Worm (Caenorhabditis elegans) whole organism, early embryonic: ENCODE results near the gene prx-5.

Experiments used
- B0310.2 ChIP-seq: sonication (generic microtip); optimal IDR thresholded peaks from 2 replicates; lab custom pipeline; 2016; ENCODE audit warnings: mild to moderate bottlenecking, missing genetic modification characterization, missing compliant biosample characterization
- F13C5.2 ChIP-seq: sonication (generic microtip); optimal IDR thresholded peaks from 2 replicates; lab custom pipeline; 2017; ENCODE audit warnings: mild to moderate bottlenecking, missing genetic modification characterization, inconsistent platforms, missing compliant biosample characterization
- aly-1 ChIP-seq: sonication (generic microtip); optimal IDR thresholded peaks from 2 replicates; lab custom pipeline; 2016; ENCODE audit warnings: missing genetic modification characterization, missing compliant biosample characterization
- ama-1 ChIP-seq: fragments of 150-350 bp; optimal IDR thresholded peaks from 2 replicates; lab custom pipeline; 2014
- ceh-13 ChIP-seq: fragments of 200-800 bp; sonication (Bioruptor generic); optimal IDR thresholded peaks from 2 replicates; lab custom pipeline; 2018; ENCODE audit warnings: mild to moderate bottlenecking, missing genetic modification characterization, missing compliant biosample characterization
- ceh-36 ChIP-seq: sonication (generic microtip); optimal IDR thresholded peaks from 2 replicates; lab custom pipeline; 2016; ENCODE audit warnings: missing genetic modification characterization, inconsistent platforms, missing compliant biosample characterization
- ets-7 ChIP-seq: sonication (generic microtip); optimal IDR thresholded peaks from 2 replicates; lab custom pipeline; 2016; ENCODE audit warnings: missing genotype, missing genetic modification characterization, missing compliant biosample characterization
- flt-1 ChIP-seq: fragments of 200-800 bp; sonication (Bioruptor generic); IDR thresholded peaks from 2 replicates; pipeline ENCODE4 v1.3.6; 2022; ENCODE audit warnings: missing genetic modification characterization, missing compliant biosample characterization
- hmbx-1 ChIP-seq: sonication (generic microtip); optimal IDR thresholded peaks from 2 replicates; lab custom pipeline; 2016; ENCODE audit warnings: mild to moderate bottlenecking, missing genetic modification characterization, missing compliant biosample characterization
- hmg-4 ChIP-seq: fragments of 200-800 bp; sonication (Bioruptor generic); optimal IDR thresholded peaks from 2 replicates; lab custom pipeline; 2018; ENCODE audit warnings: mild to moderate bottlenecking, missing genetic modification characterization, missing compliant biosample characterization
- hnd-1 ChIP-seq: sonication (generic microtip); optimal IDR thresholded peaks from 2 replicates; lab custom pipeline; 2016; ENCODE audit warnings: missing genetic modification characterization, missing compliant biosample characterization
- pes-1 ChIP-seq: fragments of 200-800 bp; sonication (Bioruptor generic); IDR thresholded peaks from 2 replicates; pipeline ENCODE4 v1.3.6; 2022; ENCODE audit warnings: missing genetic modification reagents, missing genetic modification characterization, missing compliant biosample characterization
- scrt-1 ChIP-seq: fragments of 200-800 bp; sonication (Bioruptor generic); IDR thresholded peaks from 2 replicates; pipeline ENCODE4 v1.3.6; 2022; ENCODE audit warnings: missing genetic modification characterization, missing compliant biosample characterization
- sea-1 ChIP-seq: fragments of 200-800 bp; sonication (Bioruptor generic); conservative IDR thresholded peaks from 2 replicates; pipeline ENCODE4 v1.3.6; 2022; ENCODE audit warnings: missing genetic modification characterization, missing compliant biosample characterization
- tbx-11 ChIP-seq: fragments of 200-800 bp; sonication (Bioruptor generic); IDR thresholded peaks from 2 replicates; pipeline ENCODE4 v1.3.6; 2022; ENCODE audit warnings: missing genetic modification characterization, missing compliant biosample characterization
- tbx-37 ChIP-seq: fragments of 200-800 bp; sonication (Bioruptor generic); conservative IDR thresholded peaks from 2 replicates; pipeline ENCODE4 v1.3.6; 2022; ENCODE audit warnings: missing genetic modification reagents, missing genetic modification characterization, missing compliant biosample characterization
- tra-4 ChIP-seq: sonication (generic microtip); optimal IDR thresholded peaks from 2 replicates; lab custom pipeline; 2017; ENCODE audit warnings: missing genetic modification characterization, missing compliant biosample characterization

The prx-5 gene

DNA sequence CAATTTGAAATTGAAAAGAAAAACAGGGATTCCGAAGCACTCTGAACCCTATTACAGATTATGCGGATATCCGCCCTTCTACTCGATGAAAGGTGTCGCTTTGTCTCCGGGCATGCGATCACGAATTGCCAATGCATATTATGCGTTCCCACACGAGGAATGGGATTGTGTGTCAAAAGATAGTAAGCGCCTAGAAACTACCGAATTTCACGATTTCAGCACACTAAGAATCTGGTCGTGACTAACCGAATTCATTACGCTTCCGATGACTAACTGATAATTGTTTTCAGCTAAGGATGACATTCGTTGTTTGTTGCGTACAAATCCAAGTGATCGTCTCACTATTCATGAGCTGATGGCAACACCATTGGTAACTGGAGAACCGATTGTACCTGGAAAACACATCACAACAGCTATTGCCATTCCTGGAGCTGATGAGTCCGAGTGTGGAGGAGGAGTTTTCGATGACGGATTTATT lies 41.7 kb downstream of the prx-5 start:
- no peak for TF ChIP-seq F13C5.2 (tag; lab: Kevin White, UChicago)
- TF ChIP-seq ama-1, result no peak
- TF ChIP-seq tbx-37, result no peak
- TF ChIP-seq pes-1 (GFP tag; lab: Robert Waterston, UW), result no peak
- no peak for TF ChIP-seq aly-1 (tag; lab: Kevin White, UChicago)
- TF ChIP-seq sea-1, result no peak
- TF ChIP-seq ceh-36 (tag; lab: Kevin White, UChicago), result no peak
- no peak for TF ChIP-seq B0310.2 (tag; lab: Kevin White, UChicago)
- no peak for TF ChIP-seq flt-1 (GFP tag; lab: Robert Waterston, UW)
- TF ChIP-seq hmbx-1 (tag; lab: Kevin White, UChicago), result no peak
- TF ChIP-seq hmg-4 (GFP tag; lab: Kevin White, UChicago), result no peak
- no peak for TF ChIP-seq tbx-11 (GFP tag; lab: Robert Waterston, UW)
- no peak for TF ChIP-seq hnd-1 (tag; lab: Kevin White, UChicago)
- no peak for TF ChIP-seq tra-4 (tag; lab: Kevin White, UChicago)

DNA sequence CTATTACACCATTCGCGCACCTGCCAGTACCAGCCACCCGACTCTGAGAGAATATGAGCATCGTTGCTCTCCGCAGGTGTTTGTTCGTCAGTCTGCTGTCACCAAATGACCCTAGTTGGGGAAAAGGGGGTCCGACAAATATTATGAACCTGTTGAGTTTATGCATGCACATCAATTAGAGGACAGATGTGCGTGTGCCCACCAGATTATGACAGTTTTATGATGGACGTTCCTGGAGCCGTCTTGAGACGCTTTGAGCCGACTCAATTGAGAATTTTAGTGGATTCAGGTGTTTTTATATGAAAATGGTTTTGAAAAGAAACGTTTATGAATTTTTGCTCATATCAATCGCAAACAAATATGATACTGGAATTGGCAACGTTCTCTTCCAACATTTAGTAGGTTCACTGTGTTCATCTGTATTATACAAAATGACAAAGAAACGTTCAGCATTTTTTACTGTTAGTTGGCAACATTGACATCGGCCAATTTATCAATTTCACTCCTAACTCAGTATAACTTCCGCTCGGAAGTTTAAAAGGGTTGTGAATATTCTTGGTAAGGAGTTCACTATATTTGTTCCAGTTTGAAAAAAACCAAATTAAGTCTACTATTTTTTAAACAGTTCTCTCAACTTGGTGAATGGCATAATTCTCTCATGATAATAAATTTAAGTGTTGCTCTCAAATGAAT lies 42.8 kb downstream of the prx-5 start:
- TF ChIP-seq tbx-11 (GFP tag; lab: Robert Waterston, UW) (0 out of 2 replicates have a peak, but pooled peaks have one; percentile 54), sea-1 (0 out of 2 replicates have a peak, but pooled peaks have one; percentile 21), flt-1 (GFP tag; lab: Robert Waterston, UW) (no peak)

DNA sequence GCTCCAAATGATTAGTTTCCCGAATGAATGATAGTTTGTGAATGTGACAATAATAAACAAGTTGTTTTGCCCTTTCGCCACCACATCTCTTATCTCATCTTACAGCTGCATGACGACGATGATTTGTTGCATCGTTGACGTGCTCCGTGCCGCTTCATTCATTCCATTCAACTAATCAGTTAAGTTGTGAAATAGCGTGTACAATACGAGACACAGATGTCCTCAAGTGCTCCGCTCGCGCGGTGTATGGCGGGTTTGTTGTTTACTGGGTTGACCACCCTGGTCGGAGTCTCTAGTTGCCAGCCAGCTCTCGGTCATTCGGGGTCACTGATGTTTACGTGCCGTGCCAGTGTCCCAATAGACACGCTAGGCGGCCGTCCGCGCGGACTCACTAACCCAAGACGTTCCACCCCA lies 43.3 kb downstream of the prx-5 start:
- TF ChIP-seq ets-7 (tag; lab: Kevin White, UChicago) (no peak), F13C5.2 (tag; lab: Kevin White, UChicago) (peak; percentile 11), tbx-11 (GFP tag; lab: Robert Waterston, UW) (no peak), sea-1 (no peak), scrt-1 (GFP tag; lab: Robert Waterston, UW) (peak; percentile 54; the same call in 1 of the 2 replicates), hmbx-1 (tag; lab: Kevin White, UChicago) (no peak), pes-1 (GFP tag; lab: Robert Waterston, UW) (no peak), hmg-4 (GFP tag; lab: Kevin White, UChicago) (peak; percentile 73)

DNA sequence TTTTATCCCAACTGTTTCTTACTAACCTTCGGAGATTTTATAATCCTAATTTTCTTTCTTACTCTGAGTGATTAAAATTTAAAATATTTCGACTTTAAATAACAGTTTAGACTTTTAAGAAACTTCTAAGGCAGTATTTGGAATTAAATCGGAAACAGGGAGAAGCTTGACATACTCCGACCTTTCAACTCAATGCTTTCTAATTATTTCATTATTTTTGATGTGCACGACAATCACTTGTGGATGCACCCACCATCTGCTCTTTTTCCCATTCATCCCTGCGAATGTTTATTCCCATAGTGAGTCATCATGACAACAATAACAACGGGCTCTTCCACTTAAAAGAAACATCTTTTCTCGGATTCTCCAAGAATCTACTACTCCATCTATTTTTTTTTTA lies 44.0 kb downstream of the prx-5 start:
- TF ChIP-seq tra-4 (tag; lab: Kevin White, UChicago), result no peak
- TF ChIP-seq tbx-37, result no peak

DNA sequence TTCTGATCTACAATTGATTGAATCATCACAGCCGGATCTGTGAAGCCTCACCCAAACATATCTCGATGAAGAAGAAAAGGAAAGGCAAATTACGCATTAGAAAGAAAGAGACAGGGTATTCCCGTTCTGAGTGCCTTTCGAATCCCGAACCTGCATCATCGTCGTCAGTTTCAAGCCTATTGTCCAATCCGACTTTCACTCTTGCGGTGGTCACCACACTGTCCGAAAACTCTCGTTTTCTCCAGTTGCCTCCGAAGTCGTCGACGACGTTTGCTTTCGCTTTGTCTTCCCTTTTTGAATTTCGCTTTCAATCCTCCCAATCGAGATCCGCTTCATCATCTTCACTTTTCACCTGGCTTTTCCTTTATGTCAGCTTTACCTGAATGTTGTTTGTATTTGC lies 44.5 kb downstream of the prx-5 start:
- TF ChIP-seq ets-7 (tag; lab: Kevin White, UChicago) (no peak), F13C5.2 (tag; lab: Kevin White, UChicago) (no peak), ama-1 (no peak), ceh-36 (tag; lab: Kevin White, UChicago) (no peak), tbx-37 (no peak), scrt-1 (GFP tag; lab: Robert Waterston, UW) (no peak), hnd-1 (tag; lab: Kevin White, UChicago) (no peak), hmg-4 (GFP tag; lab: Kevin White, UChicago) (no peak), pes-1 (GFP tag; lab: Robert Waterston, UW) (no peak), aly-1 (tag; lab: Kevin White, UChicago) (no peak), tbx-11 (GFP tag; lab: Robert Waterston, UW) (no peak), tra-4 (tag; lab: Kevin White, UChicago) (no peak), hmbx-1 (tag; lab: Kevin White, UChicago) (no peak), B0310.2 (tag; lab: Kevin White, UChicago) (no peak), sea-1 (no peak), ceh-13 (GFP tag; lab: Kevin White, UChicago) (no peak), flt-1 (GFP tag; lab: Robert Waterston, UW) (no peak)

DNA sequence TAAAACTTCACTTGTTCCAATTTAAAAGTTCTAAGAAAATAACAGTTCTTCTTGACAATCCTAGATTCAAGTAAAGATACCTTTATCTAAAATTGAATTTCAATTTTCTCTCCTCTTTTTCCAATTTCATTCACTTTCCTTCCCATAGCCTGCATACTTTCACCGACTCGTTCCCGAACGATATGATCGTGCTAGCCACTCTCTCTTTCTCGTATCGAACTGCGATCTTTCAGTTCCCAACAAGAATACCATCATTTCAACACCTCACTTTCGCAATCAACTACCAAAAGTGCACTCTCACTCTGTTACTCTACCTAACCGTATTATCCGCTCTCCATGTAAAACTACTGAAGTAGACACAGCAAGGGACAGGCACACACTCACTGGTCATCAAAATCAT lies 45.4 kb downstream of the prx-5 start:
- no peak for TF ChIP-seq aly-1 (tag; lab: Kevin White, UChicago)

DNA sequence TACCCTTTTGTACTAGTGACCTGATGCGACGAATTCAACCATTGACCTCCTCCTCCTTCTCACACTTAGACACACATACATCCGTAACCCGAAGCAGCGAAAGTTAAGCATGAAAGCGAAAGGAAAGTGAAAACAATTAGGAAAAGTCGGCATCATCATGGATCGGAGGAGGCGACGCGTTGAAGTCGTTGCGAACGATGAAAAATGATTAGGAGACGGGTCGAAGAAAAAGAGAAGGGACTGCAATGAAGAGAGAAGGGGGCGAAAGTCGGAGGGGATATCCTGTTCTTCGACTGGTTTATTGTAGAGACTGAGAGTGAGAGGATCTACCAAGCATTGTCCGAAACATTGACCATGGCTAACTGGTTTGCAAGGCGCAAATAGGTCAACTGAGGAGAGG lies 46.4 kb downstream of the prx-5 start:
- no peak for TF ChIP-seq flt-1 (GFP tag; lab: Robert Waterston, UW)
- TF ChIP-seq B0310.2 (tag; lab: Kevin White, UChicago), result no peak
- no peak for TF ChIP-seq tra-4 (tag; lab: Kevin White, UChicago)
- TF ChIP-seq F13C5.2 (tag; lab: Kevin White, UChicago), result no peak
- no peak for TF ChIP-seq tbx-11 (GFP tag; lab: Robert Waterston, UW)
- no peak for TF ChIP-seq ets-7 (tag; lab: Kevin White, UChicago)
- no peak for TF ChIP-seq aly-1 (tag; lab: Kevin White, UChicago)
- TF ChIP-seq tbx-37, result no peak
- TF ChIP-seq sea-1, result no peak
- TF ChIP-seq scrt-1 (GFP tag; lab: Robert Waterston, UW), result no peak
- no peak for TF ChIP-seq ceh-36 (tag; lab: Kevin White, UChicago)
- no peak for TF ChIP-seq ama-1

DNA sequence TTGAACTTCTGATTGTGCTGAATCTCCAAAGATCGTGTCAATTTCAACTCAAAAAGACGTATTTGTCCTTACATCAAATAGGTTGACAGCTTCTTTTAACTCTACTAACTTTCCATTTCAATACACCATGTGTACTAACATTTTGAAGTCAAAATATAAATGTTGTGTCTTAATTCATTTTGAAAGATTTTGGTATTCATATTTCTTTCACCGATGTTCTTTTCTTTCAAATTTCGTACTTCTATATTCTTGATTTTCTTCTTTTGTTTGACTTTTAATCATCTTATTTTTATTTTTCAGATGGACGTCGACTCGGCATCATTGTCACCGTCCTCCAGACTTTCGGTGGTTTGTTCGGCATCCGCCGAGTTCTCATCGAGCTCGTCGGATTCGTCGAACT lies 47.1 kb downstream of the prx-5 start, which contains the start of gene atf-2:
Gene atf-2, plus strand, starts transcription at position 301 of the 400 bp plus-strand sequence.
- TF ChIP-seq B0310.2 (tag; lab: Kevin White, UChicago) (no peak), tbx-11 (GFP tag; lab: Robert Waterston, UW) (no peak), sea-1 (no peak), ceh-13 (GFP tag; lab: Kevin White, UChicago) (no peak), hmbx-1 (tag; lab: Kevin White, UChicago) (no peak), hnd-1 (tag; lab: Kevin White, UChicago) (no peak), F13C5.2 (tag; lab: Kevin White, UChicago) (no peak), hmg-4 (GFP tag; lab: Kevin White, UChicago) (no peak)
